Fruit fly (Drosophila melanogaster): ENCODE results near the gene CG8191.
A peak's percentile ranks its signal among the peaks of the same experiment; 100 is the strongest.

DNA sequence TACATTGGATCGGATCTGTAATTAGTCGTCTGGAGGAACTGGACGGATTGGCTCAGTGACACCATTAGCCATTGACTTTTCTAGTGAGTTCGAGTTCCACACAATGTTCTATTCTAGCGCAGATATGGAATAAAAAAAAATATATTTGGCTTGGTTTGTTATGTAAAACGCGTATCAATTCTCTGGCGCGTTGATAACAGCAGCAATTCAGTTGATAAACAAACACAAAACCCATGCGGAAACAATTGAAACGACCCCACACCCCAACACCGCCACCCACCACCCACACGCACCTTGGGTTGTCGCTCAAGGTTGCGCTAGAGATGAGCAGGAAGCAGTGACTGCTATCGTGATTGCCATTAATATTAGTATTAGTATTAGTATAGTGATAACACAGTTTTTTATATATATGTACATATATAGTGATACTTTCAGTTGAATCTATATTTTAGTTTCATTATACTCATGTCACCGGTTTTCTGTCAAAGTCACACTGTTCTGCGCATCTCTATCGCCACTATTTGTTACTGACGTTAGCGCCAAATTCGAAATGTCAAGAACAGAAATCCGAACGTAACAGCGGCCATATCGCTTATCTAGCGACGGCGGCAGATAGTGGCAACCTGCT is 34.3 kb upstream of the CG8191 start:
- peak; percentile 82 for TF ChIP-seq esn (GFP tag; optimal IDR thresholded peaks at IDR 0.05)
- peak; percentile 86 for TF ChIP-seq Lpt (GFP tag; optimal IDR thresholded peaks at IDR 0.05)
- peak; percentile 84 for TF ChIP-seq CG11762 (GFP tag; optimal IDR thresholded peaks at IDR 0.05; ENCODE audit: insufficient read depth)
- TF ChIP-seq spab (GFP tag; optimal IDR thresholded peaks at IDR 0.05): peak; percentile 78
- TF ChIP-seq CG8119 (GFP tag; IDR thresholded peaks at IDR 0.05): peak; percentile 74
- peak; percentile 79 for TF ChIP-seq CG4318 (GFP tag; optimal IDR thresholded peaks at IDR 0.05)
- TF ChIP-seq fd59A (GFP tag; optimal IDR thresholded peaks at IDR 0.05): peak; percentile 67
- peak; percentile 72 for TF ChIP-seq Hr39 (GFP tag; optimal IDR thresholded peaks at IDR 0.05)
- TF ChIP-seq CG6792 (GFP tag; optimal IDR thresholded peaks at IDR 0.05): peak; percentile 83

All from whole organism, prepupa.